Fruit fly (Drosophila melanogaster): ENCODE results near the gene Sos.

Sos gene

dm6 chr2L:13833058-13833457 lies 19.4 kb downstream of the Sos start, which contains the start of the genes GatC, PolG2 and Polr2C (continued):
- no peak for TF ChIP-seq scrt (GFP tag; optimal IDR thresholded peaks at IDR 0.05)
- peak; percentile 87 for TF ChIP-seq ato (GFP tag; IDR thresholded peaks at IDR 0.05; ENCODE audit: partially characterized antibody)
- TF ChIP-seq CG10147 (GFP tag; optimal IDR thresholded peaks at IDR 0.05): no peak
- TF ChIP-seq CG1792 (GFP tag; optimal IDR thresholded peaks at IDR 0.05): no peak
- peak; percentile 58 for TF ChIP-seq chn (GFP tag; optimal IDR thresholded peaks at IDR 0.05)
- TF ChIP-seq D19A (tag; optimal IDR thresholded peaks at IDR 0.05): no peak
- peak; percentile 35 for TF ChIP-seq Atf3 (GFP tag; optimal IDR thresholded peaks at IDR 0.05)
- peak; percentile 77 for TF ChIP-seq BEAF-32 (GFP tag; optimal IDR thresholded peaks at IDR 0.05)
- no peak for TF ChIP-seq CG12071 (GFP tag; optimal IDR thresholded peaks at IDR 0.05)
- no peak for TF ChIP-seq CG4707 (GFP tag; optimal IDR thresholded peaks at IDR 0.05)
- TF ChIP-seq CG10267 (tag; optimal IDR thresholded peaks at IDR 0.05): peak; percentile 35
- no peak for TF ChIP-seq CG10274 (GFP tag; optimal IDR thresholded peaks at IDR 0.05)
- TF ChIP-seq CG18476 (GFP tag; optimal IDR thresholded peaks at IDR 0.05): no peak
- TF ChIP-seq chinmo (GFP tag; IDR thresholded peaks at IDR 0.05; ENCODE audit: partially characterized antibody): peak; percentile 84
- TF ChIP-seq CG3838 (GFP tag; optimal IDR thresholded peaks at IDR 0.05): peak; percentile 60
- peak; percentile 90 for TF ChIP-seq tna (GFP tag; IDR thresholded peaks at IDR 0.05; ENCODE audit: partially characterized antibody)
- peak in 1 of 2 experiments; percentile 23 for TF ChIP-seq bsh (GFP tag; optimal IDR thresholded peaks at IDR 0.05)
- no peak for TF ChIP-seq gsb (GFP tag; IDR thresholded peaks at IDR 0.05)
- no peak for TF ChIP-seq ro (GFP tag; IDR thresholded peaks at IDR 0.05)
- TF ChIP-seq dmrt99B (tag; optimal IDR thresholded peaks at IDR 0.05): no peak
- no peak for TF ChIP-seq CG6254 (GFP tag; optimal IDR thresholded peaks at IDR 0.05)
- TF ChIP-seq luna (GFP tag; optimal IDR thresholded peaks at IDR 0.05): no peak
- no peak for TF ChIP-seq tap (tag; optimal IDR thresholded peaks at IDR 0.05)
- TF ChIP-seq CG16779 (GFP tag; IDR thresholded peaks at IDR 0.05): no peak
- no peak for TF ChIP-seq Chrac-16 (GFP tag; optimal IDR thresholded peaks at IDR 0.05)
- peak; percentile 62 for TF ChIP-seq CG13775 (GFP tag; optimal IDR thresholded peaks at IDR 0.05)
- TF ChIP-seq run (tag; optimal IDR thresholded peaks at IDR 0.05): no peak
- TF ChIP-seq CG8290 (GFP tag; optimal IDR thresholded peaks at IDR 0.05): no peak
- TF ChIP-seq CG8290 (tag; optimal IDR thresholded peaks at IDR 0.05): no peak
- no peak for TF ChIP-seq CG10543 (GFP tag; optimal IDR thresholded peaks at IDR 0.05)
- peak; percentile 97 for TF ChIP-seq CG18011 (GFP tag; optimal IDR thresholded peaks at IDR 0.05)
- no peak for TF ChIP-seq fd64A (GFP tag; optimal IDR thresholded peaks at IDR 0.05)
- no peak for TF ChIP-seq Nf-YB (GFP tag; optimal IDR thresholded peaks at IDR 0.05)
- no peak for TF ChIP-seq CG11696 (GFP tag; IDR thresholded peaks at IDR 0.05)
- no peak for TF ChIP-seq pros (GFP tag; optimal IDR thresholded peaks at IDR 0.05)
- peak; percentile 52 for TF ChIP-seq Dp (GFP tag; optimal IDR thresholded peaks at IDR 0.05)
- TF ChIP-seq pan (optimal IDR thresholded peaks at IDR 0.05): no peak
- no peak for TF ChIP-seq pan (GFP tag; optimal IDR thresholded peaks at IDR 0.05 in 1 of 2, IDR thresholded peaks at IDR 0.05 in 1 of 2)
- no peak for TF ChIP-seq Sox100B (GFP tag; optimal IDR thresholded peaks at IDR 0.05)
- peak; percentile 43 for TF ChIP-seq maf-S (GFP tag; optimal IDR thresholded peaks at IDR 0.05)
- no peak for TF ChIP-seq Dip2 (GFP tag; IDR thresholded peaks at IDR 0.05)
- TF ChIP-seq croc (GFP tag; conservative IDR thresholded peaks at IDR 0.05): no peak
- no peak for TF ChIP-seq p53 (GFP tag; optimal IDR thresholded peaks at IDR 0.05)
- TF ChIP-seq Optix (GFP tag; IDR thresholded peaks at IDR 0.05): no peak
- no peak for TF ChIP-seq ac (GFP tag; optimal IDR thresholded peaks at IDR 0.05)
- no peak for TF ChIP-seq exex (tag; optimal IDR thresholded peaks at IDR 0.05)
- peak; percentile 64 for TF ChIP-seq CG12299 (tag; optimal IDR thresholded peaks at IDR 0.05)
- peak in 1 of 2 experiments; percentile 34 for TF ChIP-seq Pdp1 (GFP tag; optimal IDR thresholded peaks at IDR 0.05)
- TF ChIP-seq tx (GFP tag; optimal IDR thresholded peaks at IDR 0.05): peak; percentile 23
- peak; percentile 41; the same call in 1 of the 2 replicates for TF ChIP-seq lmd (GFP tag; IDR thresholded peaks at IDR 0.05)
- no peak for TF ChIP-seq CG4360 (GFP tag; IDR thresholded peaks at IDR 0.05)
